Worm (Caenorhabditis elegans) whole organism, midembryonic: ENCODE results near the gene F09E5.14.

Experiments
- T22C8.4 ChIP-seq: fragments of 200-800 bp; sonication (Bioruptor generic); IDR thresholded peaks from 2 replicates; pipeline ENCODE4 v1.3.6; 2022; ENCODE audit warnings: missing genetic modification characterization, missing compliant biosample characterization
- cog-1 ChIP-seq: sonication (generic microtip); optimal IDR thresholded peaks from 2 replicates; lab custom pipeline; 2016; ENCODE audit warnings: missing genetic modification characterization, missing compliant biosample characterization
- flt-1 ChIP-seq: fragments of 200-800 bp; sonication (Bioruptor generic); IDR thresholded peaks from 2 replicates; pipeline ENCODE4 v1.3.6; 2022; ENCODE audit warnings: missing genetic modification characterization, missing compliant biosample characterization
- klf-2 ChIP-seq: fragments of 200-800 bp; sonication (Bioruptor generic); conservative IDR thresholded peaks from 2 replicates; pipeline ENCODE4 v1.3.6; 2022; ENCODE audit warnings: missing genetic modification reagents, missing genetic modification characterization, missing compliant biosample characterization
- ref-1 ChIP-seq: fragments of 200-800 bp; sonication (Bioruptor generic); conservative IDR thresholded peaks from 2 replicates; pipeline ENCODE4 v1.3.6; 2022; ENCODE audit warnings: missing genetic modification reagents, missing genetic modification characterization, missing compliant biosample characterization
- tab-1 ChIP-seq: fragments of 200-800 bp; sonication (Bioruptor generic); IDR thresholded peaks from 2 replicates; pipeline ENCODE4 v1.3.6; 2022; ENCODE audit warnings: missing genetic modification characterization, missing compliant biosample characterization
- ztf-23 ChIP-seq: fragments of 200-800 bp; sonication (Bioruptor generic); IDR thresholded peaks from 2 replicates; pipeline ENCODE4 v1.3.6; 2022; ENCODE audit warnings: missing genetic modification reagents, missing genetic modification characterization, missing compliant biosample characterization
- ztf-29 ChIP-seq: fragments of 200-800 bp; sonication (Bioruptor generic); IDR thresholded peaks from 2 replicates; pipeline ENCODE4 v1.3.6; 2022; ENCODE audit warnings: missing genetic modification reagents, missing genetic modification characterization, missing compliant biosample characterization

ce11 chrII:5387217-5387616, 42.5 kb upstream of the F09E5.14 start, which contains the start of gene ccpp-6:
- no peak for TF ChIP-seq tab-1 (GFP tag; lab: Robert Waterston, UW)
- TF ChIP-seq flt-1 (GFP tag; lab: Robert Waterston, UW): no peak
- TF ChIP-seq klf-2 (GFP tag; lab: Robert Waterston, UW): no peak
- TF ChIP-seq ref-1 (GFP tag; lab: Robert Waterston, UW): no peak
- TF ChIP-seq T22C8.4 (GFP tag; lab: Robert Waterston, UW): no peak
- no peak for TF ChIP-seq ztf-23 (GFP tag; lab: Robert Waterston, UW)
- no peak for TF ChIP-seq cog-1 (tag; lab: Kevin White, UChicago)
- no peak for TF ChIP-seq ztf-29 (GFP tag; lab: Robert Waterston, UW)
